Fruit fly (Drosophila melanogaster): ENCODE results near the gene CG13841.

The CG13841 gene

DNA sequence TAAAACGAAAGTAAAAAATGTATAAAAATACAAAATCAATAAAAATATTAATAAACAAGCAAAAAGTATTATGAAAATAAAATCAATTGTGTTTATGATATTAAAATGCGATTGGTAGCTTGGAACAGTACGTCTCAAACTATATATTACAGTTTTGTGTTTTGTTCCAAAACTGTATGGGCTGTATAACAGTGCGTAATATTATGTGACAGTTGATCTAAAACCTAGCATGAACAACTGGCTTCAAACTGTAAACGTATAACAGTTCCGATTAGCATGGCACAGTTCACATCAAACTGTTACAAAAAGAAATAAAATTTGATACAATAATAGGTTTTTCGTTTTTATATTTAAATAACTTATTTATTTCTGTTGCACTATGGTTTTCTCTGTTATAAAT lies 26.5 kb upstream of the CG13841 start (continued):
- TF ChIP-seq CG13424 (tag; optimal IDR thresholded peaks at IDR 0.05) (peak; percentile 19), gro (GFP tag; optimal IDR thresholded peaks at IDR 0.05) (no peak), Atf3 (GFP tag; optimal IDR thresholded peaks at IDR 0.05) (no peak), her (GFP tag; optimal IDR thresholded peaks at IDR 0.05) (no peak), Nf-YA (GFP tag; IDR thresholded peaks at IDR 0.05) (no peak), Atf6 (GFP tag; IDR thresholded peaks at IDR 0.05) (no peak), Meics (GFP tag; optimal IDR thresholded peaks at IDR 0.05) (no peak), CG6791 (GFP tag; IDR thresholded peaks at IDR 0.05; ENCODE audit: partially characterized antibody) (peak; percentile 71; the same call in 1 of the 3 replicates), aop (GFP tag; IDR thresholded peaks at IDR 0.05) (no peak), Usf (GFP tag; optimal IDR thresholded peaks at IDR 0.05) (no peak), gt (GFP tag; IDR thresholded peaks at IDR 0.05) (no peak), CG3726 (GFP tag; IDR thresholded peaks at IDR 0.05) (no peak), tna (GFP tag; IDR thresholded peaks at IDR 0.05; ENCODE audit: partially characterized antibody) (peak; percentile 47; the same call in 1 of the 2 replicates), B-H2 (GFP tag; optimal IDR thresholded peaks at IDR 0.05) (peak; percentile 37), CG8089 (GFP tag; optimal IDR thresholded peaks at IDR 0.05) (no peak), gsb-n (tag; optimal IDR thresholded peaks at IDR 0.05) (no peak), Gug (GFP tag; IDR thresholded peaks at IDR 0.05) (no peak), Dfd (GFP tag; optimal IDR thresholded peaks at IDR 0.05) (no peak), CHES-1-like (GFP tag; optimal IDR thresholded peaks at IDR 0.05) (no peak), CG33213 (GFP tag; optimal IDR thresholded peaks at IDR 0.05) (no peak), hb (GFP tag; IDR thresholded peaks at IDR 0.05; ENCODE audit: partially characterized antibody) (peak; percentile 68; the same call in 2 of the 3 replicates), trh (GFP tag; optimal IDR thresholded peaks at IDR 0.05) (no peak), Ets65A (GFP tag) (peak; percentile 39), chinmo (GFP tag; IDR thresholded peaks at IDR 0.05; ENCODE audit: partially characterized antibody) (0 out of 4 replicates have a peak, but pooled peaks have one; percentile 43), PHDP (tag; optimal IDR thresholded peaks at IDR 0.05) (no peak), E2f1 (GFP tag; IDR thresholded peaks at IDR 0.05) (no peak), CG5953 (GFP tag; IDR thresholded peaks at IDR 0.05) (no peak), dmrt11E (tag; optimal IDR thresholded peaks at IDR 0.05) (no peak), nmo (GFP tag; optimal IDR thresholded peaks at IDR 0.05) (peak; percentile 55), Dad (GFP tag; optimal IDR thresholded peaks at IDR 0.05) (no peak), CG7839 (tag; optimal IDR thresholded peaks at IDR 0.05) (peak; percentile 42), bbx (GFP tag; IDR thresholded peaks at IDR 0.05; ENCODE audit: partially characterized antibody) (peak; percentile 68), kah (GFP tag; optimal IDR thresholded peaks at IDR 0.05) (no peak), NK7.1 (GFP tag; optimal IDR thresholded peaks at IDR 0.05) (no peak), CrebB (tag; optimal IDR thresholded peaks at IDR 0.05) (no peak), CG3281 (GFP tag; optimal IDR thresholded peaks at IDR 0.05) (no peak), fd3F (GFP tag; optimal IDR thresholded peaks at IDR 0.05) (no peak), CG11695 (GFP tag; IDR thresholded peaks at IDR 0.05) (no peak), CG18619 (GFP tag; optimal IDR thresholded peaks at IDR 0.05) (no peak), da (GFP tag; optimal IDR thresholded peaks at IDR 0.05) (no peak), stwl (tag; optimal IDR thresholded peaks at IDR 0.05) (peak; percentile 90), CG15269 (tag; optimal IDR thresholded peaks at IDR 0.05) (no peak), CTCF (GFP tag; optimal IDR thresholded peaks at IDR 0.05) (peak; percentile 64), HmgZ (tag; optimal IDR thresholded peaks at IDR 0.05) (peak; percentile 30), CG18476 (GFP tag; optimal IDR thresholded peaks at IDR 0.05) (no peak), YL-1 (GFP tag; optimal IDR thresholded peaks at IDR 0.05) (peak; percentile 3), dmrt99B (tag; optimal IDR thresholded peaks at IDR 0.05) (no peak), nerfin-2 (GFP tag; IDR thresholded peaks at IDR 0.05; ENCODE audit: partially characterized antibody) (0 out of 2 replicates have a peak, but pooled peaks have one; percentile 51), CG17361 (GFP tag; IDR thresholded peaks at IDR 0.05) (no peak), CG33557 (GFP tag; optimal IDR thresholded peaks at IDR 0.05) (peak; percentile 8), CG14710 (tag; optimal IDR thresholded peaks at IDR 0.05) (peak; percentile 19), CG7786 (GFP tag; optimal IDR thresholded peaks at IDR 0.05) (no peak)
